Worm (Caenorhabditis elegans) whole organism, late embryonic: Measurements from ENCODE around the gene snf-7.

Experiments used
- ahr-1 ChIP-seq: sonication (generic microtip); optimal IDR thresholded peaks from 2 replicates; lab custom pipeline; 2016; ENCODE audit warnings: missing genetic modification characterization, missing compliant biosample characterization
- ama-1 ChIP-seq: fragments of 150-350 bp; optimal IDR thresholded peaks from 2 replicates; lab custom pipeline; 2014
- ceh-2 ChIP-seq: sonication (generic microtip); optimal IDR thresholded peaks from 2 replicates; lab custom pipeline; 2016; ENCODE audit warnings: missing genotype, missing genetic modification characterization, missing compliant biosample characterization
- elt-2 ChIP-seq: sonication (generic microtip); optimal IDR thresholded peaks from 2 replicates; lab custom pipeline; 2016; ENCODE audit warnings: missing genetic modification reagents, missing genetic modification characterization, missing compliant biosample characterization
- fkh-10 ChIP-seq: fragments of 150-350 bp; optimal IDR thresholded peaks from 2 replicates; lab custom pipeline; 2014; ENCODE audit warnings: missing biosample characterization, missing genetic modification reagents, missing genetic modification characterization
- hlh-30 ChIP-seq: sonication (generic microtip); optimal IDR thresholded peaks from 2 replicates; lab custom pipeline; 2017; ENCODE audit warnings: antibody characterized with exemption, missing genetic modification characterization, missing compliant biosample characterization; ENCODE audit not compliant: insufficient read depth
- pqm-1 ChIP-seq: sonication (generic microtip); optimal IDR thresholded peaks from 2 replicates; lab custom pipeline; 2016; ENCODE audit warnings: missing genetic modification characterization, missing compliant biosample characterization
- unc-55 ChIP-seq: sonication (generic microtip); optimal IDR thresholded peaks from 2 replicates; lab custom pipeline; 2017; ENCODE audit warnings: missing biosample characterization, missing genetic modification reagents, missing genetic modification characterization

- TF ChIP-seq ceh-2 (tag; lab: Kevin White, UChicago) (no peak), pqm-1 (tag; lab: Kevin White, UChicago) (no peak), ahr-1 (no peak), ama-1 (lab: Kevin White, UChicago) (no peak), fkh-10 (GFP tag; lab: Kevin White, UChicago) (no peak), hlh-30 (no peak), unc-55 (GFP tag; lab: Kevin White, UChicago) (no peak), elt-2 (no peak)
Measured at ce11 chrIII:12990997-12991396, 14.3 kb upstream of the snf-7 start, which contains the start of gene ZK1010.12.
